Fruit fly (Drosophila melanogaster) whole organism, embryonic: ENCODE data around the gene Irk1.
A peak's percentile ranks its signal among the peaks of the same experiment; 100 is the strongest.

Experiments
- Ada2b ChIP-seq: fragments of 200-800 bp; sonication (Bioruptor generic); IDR thresholded peaks from 2 replicates; pipeline ENCODE4 v1.3.6; 2022; ENCODE audit warnings: missing biosample characterization, missing genetic modification characterization
- CG10366 ChIP-seq: fragments of 200-800 bp; sonication (Bioruptor generic); IDR thresholded peaks from 2 replicates; pipeline ENCODE4 v1.3.6; 2022; ENCODE audit warnings: missing biosample characterization, missing genetic modification characterization
- CG11560 ChIP-seq: fragments of 200-800 bp; sonication (Bioruptor generic); IDR thresholded peaks from 3 replicates; pipeline ENCODE4 v1.3.6; 2022; ENCODE audit warnings: missing biosample characterization, missing genetic modification characterization
- CG11695 ChIP-seq: fragments of 200-800 bp; sonication (Bioruptor generic); IDR thresholded peaks from 3 replicates; pipeline ENCODE4 v1.3.6; 2022; ENCODE audit warnings: missing biosample characterization, missing genetic modification characterization
- CG12942 ChIP-seq: fragments of 200-800 bp; sonication (Bioruptor generic); optimal IDR thresholded peaks from 3 replicates; lab custom pipeline; 2016; ENCODE audit warnings: missing biosample characterization, missing genetic modification characterization
- CG13424 ChIP-seq: fragments of 200-800 bp; sonication (Bioruptor generic); optimal IDR thresholded peaks from 2 replicates; lab custom pipeline; 2019; ENCODE audit warnings: missing biosample characterization, mild to moderate bottlenecking, missing genetic modification characterization, moderate library complexity
- CG13775 ChIP-seq: fragments of 200-800 bp; sonication (Bioruptor generic); optimal IDR thresholded peaks from 3 replicates; lab custom pipeline; 2017; ENCODE audit warnings: missing biosample characterization, mild to moderate bottlenecking, missing genetic modification characterization
- CG14050 ChIP-seq: fragments of 200-800 bp; sonication (Bioruptor generic); IDR thresholded peaks from 3 replicates; pipeline ENCODE4 v1.3.6; 2022; ENCODE audit warnings: missing biosample characterization, missing genetic modification characterization
- CG15696 ChIP-seq: fragments of 200-800 bp; sonication (Bioruptor generic); optimal IDR thresholded peaks from 2 replicates; lab custom pipeline; 2019; ENCODE audit warnings: missing biosample characterization, mild to moderate bottlenecking, missing genetic modification characterization, moderate library complexity
- CG17912 ChIP-seq: fragments of 200-800 bp; sonication (Bioruptor generic); optimal IDR thresholded peaks from 2 replicates; lab custom pipeline; 2018; ENCODE audit warnings: missing biosample characterization, mild to moderate bottlenecking, missing genetic modification characterization
- CG3847 ChIP-seq: fragments of 200-800 bp; sonication (Bioruptor generic); IDR thresholded peaks from 2 replicates; pipeline ENCODE4 v1.3.6; 2022; ENCODE audit warnings: missing biosample characterization, missing genetic modification characterization
- CG6765 ChIP-seq: fragments of 200-800 bp; sonication (Bioruptor generic); optimal IDR thresholded peaks from 3 replicates; lab custom pipeline; 2017; ENCODE audit warnings: missing biosample characterization, mild to moderate bottlenecking, missing genetic modification characterization
- CG7357 ChIP-seq: fragments of 200-800 bp; sonication (Bioruptor generic); IDR thresholded peaks from 3 replicates; pipeline ENCODE4 v1.3.6; 2022; ENCODE audit warnings: missing biosample characterization, missing genetic modification characterization
- CG7963 ChIP-seq: fragments of 200-800 bp; sonication (Bioruptor generic); IDR thresholded peaks from 3 replicates; pipeline ENCODE4 v1.3.6; 2022; ENCODE audit warnings: missing biosample characterization, missing genetic modification characterization; ENCODE audit not compliant: partially characterized antibody
- CG8290 ChIP-seq, 3 experiments: fragments of 200-800 bp; sonication (Bioruptor generic); optimal IDR thresholded peaks; 2 replicates each; lab custom pipeline; 2016 to 2019; ENCODE audit warnings: missing biosample characterization in 3 of 3, missing genetic modification characterization in 3 of 3, mild to moderate bottlenecking in 2 of 3, moderate library complexity in 1 of 3
- CG8359 ChIP-seq: fragments of 200-800 bp; sonication (Bioruptor generic); optimal IDR thresholded peaks from 2 replicates; lab custom pipeline; 2017; ENCODE audit warnings: missing biosample characterization, mild to moderate bottlenecking, missing genetic modification characterization, borderline replicate concordance
- CHES-1-like ChIP-seq: fragments of 200-800 bp; sonication (Bioruptor generic); optimal IDR thresholded peaks from 2 replicates; lab custom pipeline; 2016; ENCODE audit warnings: missing biosample characterization, missing genetic modification characterization
- Dip3 ChIP-seq: fragments of 200-800 bp; sonication (Bioruptor generic); optimal IDR thresholded peaks from 3 replicates; lab custom pipeline; 2016; ENCODE audit warnings: missing biosample characterization, missing genetic modification characterization
- Doc3 ChIP-seq: fragments of 200-800 bp; sonication (Bioruptor generic); IDR thresholded peaks from 3 replicates; pipeline ENCODE4 v1.3.6; 2022; ENCODE audit warnings: missing biosample characterization, missing genetic modification characterization; ENCODE audit not compliant: partially characterized antibody
- Dref ChIP-seq: fragments of 200-800 bp; sonication (Bioruptor generic); IDR thresholded peaks from 2 replicates; pipeline ENCODE4 v1.3.6; 2022; ENCODE audit warnings: missing biosample characterization, missing genetic modification characterization
- ERR ChIP-seq: fragments of 200-800 bp; sonication (Bioruptor generic); optimal IDR thresholded peaks from 2 replicates; lab custom pipeline; 2016; ENCODE audit warnings: missing biosample characterization, missing genetic modification characterization
- Gsc ChIP-seq: fragments of 200-800 bp; sonication (Bioruptor generic); IDR thresholded peaks from 2 replicates; pipeline ENCODE4 v1.3.6; 2022; ENCODE audit warnings: missing biosample characterization, missing genetic modification characterization
- HLH3B ChIP-seq: fragments of 200-800 bp; sonication (Bioruptor generic); IDR thresholded peaks from 2 replicates; pipeline ENCODE4 v1.3.6; 2022; ENCODE audit warnings: missing biosample characterization, missing genetic modification characterization
- Hmx ChIP-seq: fragments of 200-800 bp; sonication (Bioruptor generic); optimal IDR thresholded peaks from 2 replicates; lab custom pipeline; 2016; ENCODE audit warnings: missing biosample characterization, missing genetic modification characterization
- Med ChIP-seq: fragments of 200-800 bp; sonication (Bioruptor generic); peaks from one replicate; lab custom pipeline; 2016; ENCODE audit warnings: missing biosample characterization, missing genetic modification characterization, mild to moderate bottlenecking, inconsistent platforms, moderate library complexity
- NFAT ChIP-seq: fragments of 200-800 bp; sonication (Bioruptor generic); IDR thresholded peaks from 2 replicates; pipeline ENCODE4 v1.3.6; 2022; ENCODE audit warnings: missing biosample characterization, missing genetic modification characterization
- Ptx1 ChIP-seq: fragments of 200-800 bp; sonication (Bioruptor generic); IDR thresholded peaks from 2 replicates; pipeline ENCODE4 v1.3.6; 2022; ENCODE audit warnings: missing biosample characterization, missing genetic modification characterization
- aop ChIP-seq: fragments of 200-800 bp; sonication (Bioruptor generic); IDR thresholded peaks from 2 replicates; pipeline ENCODE4 v1.3.6; 2022; ENCODE audit warnings: missing biosample characterization, missing genetic modification characterization
- ap ChIP-seq: fragments of 200-800 bp; sonication (Bioruptor generic); IDR thresholded peaks from 2 replicates; pipeline ENCODE4 v1.3.6; 2022; ENCODE audit warnings: missing biosample characterization, missing genetic modification characterization
- bcd ChIP-seq: fragments of 200-800 bp; sonication (Bioruptor generic); optimal IDR thresholded peaks from 2 replicates; lab custom pipeline; 2017; ENCODE audit warnings: missing biosample characterization, mild to moderate bottlenecking, missing genetic modification characterization
- bowl ChIP-seq: fragments of 200-800 bp; sonication (Bioruptor generic); IDR thresholded peaks from 2 replicates; pipeline ENCODE4 v1.3.6; 2022; ENCODE audit warnings: missing biosample characterization, missing genetic modification characterization
- cad ChIP-seq: fragments of >200 bp; optimal IDR thresholded peaks from 2 replicates; lab custom pipeline; 2017; ENCODE audit warnings: missing biosample characterization, missing genetic modification characterization
- chif ChIP-seq, 2 experiments: fragments of 200-800 bp; sonication (Bioruptor generic); optimal IDR thresholded peaks; 3 replicates each; lab custom pipeline; 2016; ENCODE audit warnings: missing biosample characterization in 2 of 2, missing genetic modification characterization in 2 of 2
- dati ChIP-seq: fragments of 200-800 bp; sonication (Bioruptor generic); IDR thresholded peaks from 2 replicates; pipeline ENCODE4 v1.3.6; 2022; ENCODE audit warnings: missing biosample characterization, missing genetic modification characterization
- disco-r ChIP-seq: fragments of 200-800 bp; sonication (Bioruptor generic); optimal IDR thresholded peaks from 2 replicates; lab custom pipeline; 2016; ENCODE audit warnings: missing biosample characterization, missing genetic modification characterization
- eve ChIP-seq, 2 experiments: fragments of >200 bp; optimal IDR thresholded peaks; 2 replicates each; lab custom pipeline; 2017; ENCODE audit warnings: missing biosample characterization in 2 of 2, missing genetic modification characterization in 2 of 2
- ftz-f1 ChIP-seq: fragments of 200-800 bp; sonication (Bioruptor generic); optimal IDR thresholded peaks from 2 replicates; lab custom pipeline; 2016; ENCODE audit warnings: missing biosample characterization, missing genetic modification characterization
- fu2 ChIP-seq: fragments of 200-800 bp; sonication (Bioruptor generic); optimal IDR thresholded peaks from 2 replicates; lab custom pipeline; 2016; ENCODE audit warnings: missing biosample characterization, missing genetic modification characterization
- gcm ChIP-seq: fragments of 200-800 bp; sonication (Bioruptor generic); optimal IDR thresholded peaks from 2 replicates; lab custom pipeline; 2019; ENCODE audit warnings: missing biosample characterization, mild to moderate bottlenecking, missing genetic modification characterization, moderate library complexity
- gsb ChIP-seq: fragments of 200-800 bp; sonication (Bioruptor generic); IDR thresholded peaks from 2 replicates; pipeline ENCODE4 v1.3.6; 2022; ENCODE audit warnings: missing biosample characterization, missing genetic modification characterization
- hkb ChIP-seq, 2 experiments: fragments of 200-800 bp in 1 of 2; fragments of >200 bp in 1 of 2; sonication (Bioruptor generic) in 1 of 2; IDR thresholded peaks in 1 of 2; optimal IDR thresholded peaks in 1 of 2; 2 replicates each; pipeline versions ENCODE4 v1.3.6 to Lab custom; 2017 to 2022; ENCODE audit warnings: missing biosample characterization in 1 of 2, missing genetic modification characterization in 1 of 2
- kni ChIP-seq: fragments of 200-800 bp; sonication (Bioruptor generic); optimal IDR thresholded peaks from 3 replicates; lab custom pipeline; 2017; ENCODE audit warnings: mild to moderate bottlenecking, missing biosample characterization, missing genetic modification reagents, missing genetic modification characterization
- lmd ChIP-seq: fragments of 200-800 bp; sonication (Bioruptor generic); IDR thresholded peaks from 2 replicates; pipeline ENCODE4 v1.3.6; 2022; ENCODE audit warnings: missing biosample characterization, missing genetic modification characterization
- otp ChIP-seq: fragments of 200-800 bp; sonication (Bioruptor generic); IDR thresholded peaks from 3 replicates; pipeline ENCODE4, ENCODE4 v1.3.6; 2022; ENCODE audit warnings: missing biosample characterization, missing genetic modification characterization
- phol ChIP-seq: fragments of 200-800 bp; sonication (Bioruptor generic); optimal IDR thresholded peaks from 3 replicates; lab custom pipeline; 2018; ENCODE audit warnings: missing biosample characterization, mild to moderate bottlenecking, missing genetic modification characterization, moderate library complexity
- pros ChIP-seq: fragments of 200-800 bp; sonication (Bioruptor generic); optimal IDR thresholded peaks from 3 replicates; lab custom pipeline; 2019; ENCODE audit warnings: missing biosample characterization, mild to moderate bottlenecking, missing genetic modification characterization, moderate library complexity
- pum ChIP-seq: fragments of 200-800 bp; sonication (Bioruptor generic); optimal IDR thresholded peaks from 2 replicates; lab custom pipeline; 2016; ENCODE audit warnings: missing biosample characterization, missing genetic modification characterization
- sisA ChIP-seq: fragments of 200-800 bp; sonication (Bioruptor generic); IDR thresholded peaks from 2 replicates; pipeline ENCODE4 v1.3.6; 2022; ENCODE audit warnings: missing biosample characterization, missing genetic modification characterization
- sna ChIP-seq: fragments of 200-800 bp; sonication (Bioruptor generic); IDR thresholded peaks from 2 replicates; pipeline ENCODE4 v1.3.6; 2022; ENCODE audit warnings: missing biosample characterization, missing genetic modification characterization; ENCODE audit not compliant: partially characterized antibody
- so ChIP-seq: fragments of 200-800 bp; sonication (Bioruptor generic); IDR thresholded peaks from 3 replicates; pipeline ENCODE4 v1.3.6; 2022; ENCODE audit warnings: missing biosample characterization, missing genetic modification characterization
- zfh2 ChIP-seq: fragments of 200-800 bp; sonication (Bioruptor generic); optimal IDR thresholded peaks from 2 replicates; lab custom pipeline; 2016; ENCODE audit warnings: missing biosample characterization, missing genetic modification characterization

Irk1 gene

DNA sequence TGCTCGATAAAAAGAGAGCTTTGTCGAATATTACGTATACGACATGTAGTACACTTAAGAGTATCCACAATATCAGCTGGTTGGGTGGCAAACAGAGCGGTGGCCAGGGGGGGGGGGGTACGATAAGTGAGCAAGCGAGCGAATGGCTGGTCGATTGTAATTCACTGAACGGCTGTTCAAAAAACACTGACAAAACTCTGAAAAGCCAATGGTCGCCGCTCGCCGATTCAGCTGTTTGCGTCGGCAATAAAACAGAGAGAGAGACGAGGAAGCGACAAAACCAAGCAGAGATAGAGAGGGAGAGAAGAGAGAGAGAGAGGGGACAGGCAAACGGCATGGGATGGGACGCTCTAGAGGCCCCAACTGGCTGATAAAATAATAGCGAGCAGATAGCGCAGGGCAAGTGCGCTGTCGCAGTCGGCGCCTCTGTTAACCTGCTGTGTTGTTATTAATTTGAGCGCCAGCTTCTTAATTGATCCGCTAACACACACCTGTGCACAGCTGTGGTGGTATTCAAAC is 58.5 kb downstream of the Irk1 start, which contains the start of gene cnc (continued):
- TF ChIP-seq pum (GFP tag; lab: Kevin White, UChicago), result no peak
- no peak for TF ChIP-seq otp (GFP tag; lab: Robert Waterston, UW)
- peak; percentile 88 for TF ChIP-seq Med (GFP tag; lab: Kevin White, UChicago)
- peak; percentile 17 for TF ChIP-seq CG6765 (GFP tag; lab: Kevin White, UChicago)
- TF ChIP-seq Ada2b (GFP tag; lab: Robert Waterston, UW), result no peak
- TF ChIP-seq Ptx1, result no peak
- TF ChIP-seq CG7357 (GFP tag; lab: Robert Waterston, UW), result no peak
- TF ChIP-seq chif (GFP tag; optimal IDR thresholded peaks at IDR 0.05; lab: Kevin White, UChicago), result no peak
- TF ChIP-seq ERR, result peak; percentile 55
- no peak for TF ChIP-seq aop (GFP tag; lab: Robert Waterston, UW)
- TF ChIP-seq lmd, result no peak
- TF ChIP-seq fu2, result no peak
- TF ChIP-seq sisA (GFP tag; lab: Robert Waterston, UW), result no peak
- no peak for TF ChIP-seq phol (tag; lab: Kevin White, UChicago)
- TF ChIP-seq sna (GFP tag; lab: Robert Waterston, UW), result peak; percentile 59; the same call in 1 of the 2 replicates
- TF ChIP-seq gsb (GFP tag; lab: Robert Waterston, UW), result no peak
- TF ChIP-seq cad (GFP tag; lab: Kevin White, UChicago), result no peak
- TF ChIP-seq CG8359 (GFP tag; lab: Kevin White, UChicago), result no peak
- TF ChIP-seq CG10366 (GFP tag; lab: Robert Waterston, UW), result no peak
- no peak for TF ChIP-seq gcm (GFP tag; lab: Kevin White, UChicago)
- no peak for TF ChIP-seq CG17912 (GFP tag; lab: Kevin White, UChicago)
- no peak for TF ChIP-seq CG13775 (GFP tag; lab: Kevin White, UChicago)
- no peak for TF ChIP-seq Dref (GFP tag; lab: Robert Waterston, UW)
- TF ChIP-seq CHES-1-like, result peak; percentile 51
- TF ChIP-seq kni, result peak; percentile 38
- TF ChIP-seq disco-r (GFP tag; lab: Kevin White, UChicago), result peak; percentile 1
- TF ChIP-seq zfh2, result no peak
- peak; percentile 40 for TF ChIP-seq ftz-f1 (GFP tag; lab: Kevin White, UChicago)
- no peak for TF ChIP-seq CG15696
- no peak for TF ChIP-seq bcd (GFP tag; lab: Kevin White, UChicago)
- no peak for TF ChIP-seq eve (GFP tag; optimal IDR thresholded peaks at IDR 0.05; lab: Kevin White, UChicago)
- TF ChIP-seq NFAT, result 0 out of 2 replicates have a peak, but pooled peaks have one; percentile 40
- peak; percentile 57; the same call in 1 of the 3 replicates for TF ChIP-seq CG11695 (GFP tag; lab: Robert Waterston, UW)
- TF ChIP-seq Gsc (GFP tag; lab: Robert Waterston, UW), result no peak
- TF ChIP-seq dati, result no peak
- TF ChIP-seq CG14050 (GFP tag; lab: Robert Waterston, UW), result no peak
- TF ChIP-seq hkb (optimal IDR thresholded peaks at IDR 0.05; lab: Kevin White, UChicago), result no peak
- TF ChIP-seq hkb (GFP tag; IDR thresholded peaks at IDR 0.05; lab: Robert Waterston, UW), result peak; percentile 65
- TF ChIP-seq CG7963, result no peak
- no peak for TF ChIP-seq HLH3B (GFP tag; lab: Robert Waterston, UW)
- peak; percentile 79; the same call in 2 of the 3 replicates for TF ChIP-seq so (GFP tag; lab: Robert Waterston, UW)
- TF ChIP-seq Doc3 (GFP tag; lab: Robert Waterston, UW), result peak; percentile 44; the same call in 1 of the 3 replicates
- no peak for TF ChIP-seq CG13424 (tag; lab: Kevin White, UChicago)
- no peak for TF ChIP-seq Hmx
- no peak for TF ChIP-seq ap
- no peak for TF ChIP-seq CG12942 (GFP tag; lab: Kevin White, UChicago)
- TF ChIP-seq CG3847 (GFP tag; lab: Robert Waterston, UW), result 0 out of 2 replicates have a peak, but pooled peaks have one; percentile 10
- no peak for TF ChIP-seq CG8290 (GFP tag; optimal IDR thresholded peaks at IDR 0.05; lab: Kevin White, UChicago)
- TF ChIP-seq CG8290 (tag; optimal IDR thresholded peaks at IDR 0.05; lab: Kevin White, UChicago), result peak in 1 of 2 experiments; percentile 53
- TF ChIP-seq bowl (GFP tag; lab: Robert Waterston, UW), result no peak
- TF ChIP-seq pros (GFP tag; lab: Kevin White, UChicago), result no peak
- no peak for TF ChIP-seq CG11560 (tag; lab: Robert Waterston, UW)
- no peak for TF ChIP-seq Dip3
